Fruit fly (Drosophila melanogaster) whole organism, embryonic: Measurements from ENCODE around the gene SecS.

Source experiments
- Blimp-1 ChIP-seq: fragments of 200-800 bp; sonication (Bioruptor generic); optimal IDR thresholded peaks from 3 replicates; lab custom pipeline; 2018; ENCODE audit warnings: missing biosample characterization, missing genetic modification characterization, mild to moderate bottlenecking, moderate library complexity, missing genetic modification reagents
- CG10267 ChIP-seq: fragments of 200-800 bp; sonication (Bioruptor generic); optimal IDR thresholded peaks from 2 replicates; lab custom pipeline; 2018; ENCODE audit warnings: missing biosample characterization, mild to moderate bottlenecking, missing genetic modification characterization, moderate library complexity
- CG10543 ChIP-seq: fragments of 200-800 bp; sonication (Bioruptor generic); optimal IDR thresholded peaks from 3 replicates; lab custom pipeline; 2017; ENCODE audit warnings: missing biosample characterization, mild to moderate bottlenecking, missing genetic modification characterization, moderate library complexity
- CG12236 ChIP-seq: fragments of 200-800 bp; sonication (Bioruptor generic); optimal IDR thresholded peaks from 2 replicates; lab custom pipeline; 2016; ENCODE audit warnings: missing biosample characterization, missing genetic modification characterization
- CG13624 ChIP-seq: fragments of 200-800 bp; sonication (Bioruptor generic); optimal IDR thresholded peaks from 2 replicates; lab custom pipeline; 2016; ENCODE audit warnings: missing biosample characterization, missing genetic modification characterization
- CG14710 ChIP-seq: fragments of 200-800 bp; sonication (Bioruptor generic); optimal IDR thresholded peaks from 3 replicates; lab custom pipeline; 2019; ENCODE audit warnings: missing biosample characterization, mild to moderate bottlenecking, missing genetic modification characterization, moderate library complexity
- CG18262 ChIP-seq: fragments of 200-800 bp; optimal IDR thresholded peaks from 3 replicates; lab custom pipeline; 2019; ENCODE audit warnings: missing biosample characterization, mild to moderate bottlenecking, missing genetic modification characterization, moderate library complexity
- CG2202 ChIP-seq: fragments of 200-800 bp; sonication (Bioruptor generic); optimal IDR thresholded peaks from 2 replicates; lab custom pipeline; 2018; ENCODE audit warnings: missing biosample characterization, mild to moderate bottlenecking, missing genetic modification characterization
- CG30403 ChIP-seq: fragments of 200-800 bp; sonication (Bioruptor generic); optimal IDR thresholded peaks from 3 replicates; lab custom pipeline; 2016; ENCODE audit warnings: missing biosample characterization, missing genetic modification characterization
- CG3065 ChIP-seq: fragments of 200-800 bp; sonication (Bioruptor generic); optimal IDR thresholded peaks from 2 replicates; lab custom pipeline; 2016; ENCODE audit warnings: missing biosample characterization, missing genetic modification characterization
- CG31388 ChIP-seq: fragments of 200-800 bp; sonication (Bioruptor generic); optimal IDR thresholded peaks from 2 replicates; lab custom pipeline; 2016; ENCODE audit warnings: missing biosample characterization, missing genetic modification characterization
- CG3838 ChIP-seq: fragments of 200-800 bp; sonication (Bioruptor generic); optimal IDR thresholded peaks from 3 replicates; lab custom pipeline; 2016; ENCODE audit warnings: missing biosample characterization, missing genetic modification characterization
- CG4282 ChIP-seq: fragments of 200-800 bp; sonication (Bioruptor generic); optimal IDR thresholded peaks from 2 replicates; lab custom pipeline; 2016; ENCODE audit warnings: missing biosample characterization, missing genetic modification characterization
- CG5245 ChIP-seq: fragments of 200-800 bp; sonication (Bioruptor generic); optimal IDR thresholded peaks from 3 replicates; lab custom pipeline; 2016; ENCODE audit warnings: missing biosample characterization, missing genetic modification characterization
- CG6254 ChIP-seq: fragments of 200-800 bp; sonication (Bioruptor generic); optimal IDR thresholded peaks from 3 replicates; lab custom pipeline; 2017; ENCODE audit warnings: mild to moderate bottlenecking, missing biosample characterization, missing genetic modification reagents, missing genetic modification characterization
- CG6689 ChIP-seq: fragments of 200-800 bp; sonication (Bioruptor generic); IDR thresholded peaks from 2 replicates; pipeline ENCODE4 v1.3.6; 2022; ENCODE audit warnings: missing biosample characterization, missing genetic modification characterization
- CG6813 ChIP-seq: fragments of 200-800 bp; sonication (Bioruptor generic); optimal IDR thresholded peaks from 2 replicates; lab custom pipeline; 2017; ENCODE audit warnings: missing biosample characterization, missing genetic modification characterization, mild to moderate bottlenecking, moderate library complexity, missing genetic modification reagents
- CG8765 ChIP-seq: fragments of 200-800 bp; sonication (Bioruptor generic); IDR thresholded peaks from 2 replicates; pipeline ENCODE4 v1.3.6; 2022; ENCODE audit warnings: missing biosample characterization, missing genetic modification characterization
- CG9797 ChIP-seq: fragments of 200-800 bp; sonication (Bioruptor generic); optimal IDR thresholded peaks from 3 replicates; lab custom pipeline; 2018; ENCODE audit warnings: missing biosample characterization, mild to moderate bottlenecking, missing genetic modification characterization
- Dip3 ChIP-seq: fragments of 200-800 bp; sonication (Bioruptor generic); optimal IDR thresholded peaks from 3 replicates; lab custom pipeline; 2016; ENCODE audit warnings: missing biosample characterization, missing genetic modification characterization
- Doc2 ChIP-seq: fragments of 200-800 bp; sonication (Bioruptor generic); IDR thresholded peaks from 2 replicates; pipeline ENCODE4 v1.3.6; 2022; ENCODE audit warnings: missing biosample characterization, missing genetic modification characterization
- Elba2 ChIP-seq: fragments of 200-800 bp; sonication (Bioruptor generic); optimal IDR thresholded peaks from 3 replicates; lab custom pipeline; 2016; ENCODE audit warnings: missing biosample characterization, missing genetic modification characterization
- HmgZ ChIP-seq: fragments of 200-800 bp; sonication (Bioruptor generic); optimal IDR thresholded peaks from 2 replicates; lab custom pipeline; 2018; ENCODE audit warnings: missing biosample characterization, mild to moderate bottlenecking, missing genetic modification characterization
- Hr3 ChIP-seq: fragments of 200-800 bp; sonication (Bioruptor generic); optimal IDR thresholded peaks from 3 replicates; lab custom pipeline; 2016; ENCODE audit warnings: missing biosample characterization, missing genetic modification characterization
- Hr78 ChIP-seq, 2 experiments: fragments of 200-800 bp in 1 of 2; fragments of >200 bp in 1 of 2; sonication (Bioruptor generic) in 1 of 2; optimal IDR thresholded peaks; 2 replicates each; lab custom pipeline; 2017 to 2019; ENCODE audit warnings: missing biosample characterization in 2 of 2, missing genetic modification characterization in 2 of 2, mild to moderate bottlenecking in 1 of 2, moderate library complexity in 1 of 2
- Lpt ChIP-seq: fragments of >200 bp; optimal IDR thresholded peaks from 2 replicates; lab custom pipeline; 2018; ENCODE audit warnings: missing biosample characterization, missing genetic modification characterization
- Rx ChIP-seq: fragments of 200-800 bp; sonication (Bioruptor generic); IDR thresholded peaks from 2 replicates; pipeline ENCODE4 v1.3.6; 2022; ENCODE audit warnings: missing biosample characterization, missing genetic modification characterization
- TFAM ChIP-seq: fragments of 200-800 bp; sonication (Bioruptor generic); optimal IDR thresholded peaks from 2 replicates; lab custom pipeline; 2017; ENCODE audit warnings: missing biosample characterization, missing genetic modification characterization, inconsistent platforms
- bab2 ChIP-seq: fragments of 200-800 bp; sonication (Bioruptor generic); optimal IDR thresholded peaks from 2 replicates; lab custom pipeline; 2016; ENCODE audit warnings: missing biosample characterization, missing genetic modification characterization
- chif ChIP-seq, 2 experiments: fragments of 200-800 bp; sonication (Bioruptor generic); optimal IDR thresholded peaks; 3 replicates each; lab custom pipeline; 2016; ENCODE audit warnings: missing biosample characterization in 2 of 2, missing genetic modification characterization in 2 of 2
- chinmo ChIP-seq: fragments of 200-800 bp; sonication (Bioruptor generic); IDR thresholded peaks from 4 replicates; pipeline ENCODE4 v1.3.6; 2022; ENCODE audit warnings: missing biosample characterization, missing genetic modification characterization; ENCODE audit not compliant: partially characterized antibody
- crc ChIP-seq: fragments of 200-800 bp; sonication (Bioruptor generic); optimal IDR thresholded peaks from 2 replicates; lab custom pipeline; 2016; ENCODE audit warnings: missing biosample characterization, missing genetic modification characterization
- dati ChIP-seq: fragments of 200-800 bp; sonication (Bioruptor generic); IDR thresholded peaks from 2 replicates; pipeline ENCODE4 v1.3.6; 2022; ENCODE audit warnings: missing biosample characterization, missing genetic modification characterization
- dm ChIP-seq: fragments of 200-800 bp; sonication (Bioruptor generic); optimal IDR thresholded peaks from 3 replicates; lab custom pipeline; 2016; ENCODE audit warnings: missing biosample characterization, missing genetic modification characterization
- eve ChIP-seq, 2 experiments: fragments of >200 bp; optimal IDR thresholded peaks; 2 replicates each; lab custom pipeline; 2017; ENCODE audit warnings: missing biosample characterization in 2 of 2, missing genetic modification characterization in 2 of 2
- exex ChIP-seq: fragments of 200-800 bp; sonication (Bioruptor generic); optimal IDR thresholded peaks from 4 replicates; lab custom pipeline; 2018; ENCODE audit warnings: missing biosample characterization, mild to moderate bottlenecking, missing genetic modification characterization, moderate library complexity
- eyg ChIP-seq: fragments of 200-800 bp; sonication (Bioruptor generic); optimal IDR thresholded peaks from 3 replicates; lab custom pipeline; 2016; ENCODE audit warnings: missing biosample characterization, missing genetic modification characterization
- gcm ChIP-seq: fragments of 200-800 bp; sonication (Bioruptor generic); optimal IDR thresholded peaks from 2 replicates; lab custom pipeline; 2019; ENCODE audit warnings: missing biosample characterization, mild to moderate bottlenecking, missing genetic modification characterization, moderate library complexity
- ham ChIP-seq: fragments of 200-800 bp; sonication (Bioruptor generic); IDR thresholded peaks from 2 replicates; pipeline ENCODE4 v1.3.6; 2022; ENCODE audit warnings: missing biosample characterization, missing genetic modification characterization
- her ChIP-seq: fragments of 200-800 bp; sonication (Bioruptor generic); optimal IDR thresholded peaks from 2 replicates; lab custom pipeline; 2016; ENCODE audit warnings: missing biosample characterization, missing genetic modification characterization
- hkb ChIP-seq, 2 experiments: fragments of 200-800 bp in 1 of 2; fragments of >200 bp in 1 of 2; sonication (Bioruptor generic) in 1 of 2; IDR thresholded peaks in 1 of 2; optimal IDR thresholded peaks in 1 of 2; 2 replicates each; pipeline versions ENCODE4 v1.3.6 to Lab custom; 2017 to 2022; ENCODE audit warnings: missing biosample characterization in 1 of 2, missing genetic modification characterization in 1 of 2
- ind ChIP-seq: fragments of 200-800 bp; sonication (Bioruptor generic); optimal IDR thresholded peaks from 3 replicates; lab custom pipeline; 2016; ENCODE audit warnings: missing biosample characterization, missing genetic modification characterization
- knrl ChIP-seq: fragments of 200-800 bp; sonication (Bioruptor generic); IDR thresholded peaks from 3 replicates; pipeline ENCODE4 v1.3.6; 2022; ENCODE audit warnings: missing biosample characterization, missing genetic modification characterization; ENCODE audit not compliant: partially characterized antibody
- mam ChIP-seq: fragments of 200-800 bp; sonication (Bioruptor generic); optimal IDR thresholded peaks from 3 replicates; lab custom pipeline; 2016; ENCODE audit warnings: missing biosample characterization, missing genetic modification characterization
- nau ChIP-seq: fragments of 200-800 bp; sonication (Bioruptor generic); optimal IDR thresholded peaks from 3 replicates; lab custom pipeline; 2017; ENCODE audit warnings: missing biosample characterization, mild to moderate bottlenecking, missing genetic modification characterization, missing genetic modification reagents
- shn ChIP-seq: fragments of 200-800 bp; sonication (Bioruptor generic); optimal IDR thresholded peaks from 3 replicates; lab custom pipeline; 2016; ENCODE audit warnings: missing biosample characterization, missing genetic modification characterization
- tap ChIP-seq: fragments of 200-800 bp; optimal IDR thresholded peaks from 3 replicates; lab custom pipeline; 2019; ENCODE audit warnings: missing biosample characterization, mild to moderate bottlenecking, missing genetic modification characterization, moderate library complexity
- tin ChIP-seq: fragments of 200-800 bp; sonication (Bioruptor generic); optimal IDR thresholded peaks from 3 replicates; lab custom pipeline; 2016; ENCODE audit warnings: missing biosample characterization, missing genetic modification characterization
- vnd ChIP-seq: fragments of 200-800 bp; sonication (Bioruptor generic); IDR thresholded peaks from 3 replicates; pipeline ENCODE4 v1.3.6; 2022; ENCODE audit warnings: missing biosample characterization, missing genetic modification characterization; ENCODE audit not compliant: partially characterized antibody
- vvl ChIP-seq: fragments of 200-800 bp; sonication (Bioruptor generic); IDR thresholded peaks from 2 replicates; pipeline ENCODE4 v1.3.6; 2022; ENCODE audit warnings: missing biosample characterization, missing genetic modification characterization
- zen ChIP-seq: fragments of 200-800 bp; sonication (Bioruptor generic); optimal IDR thresholded peaks from 3 replicates; lab custom pipeline; 2018; ENCODE audit warnings: missing biosample characterization, mild to moderate bottlenecking, missing genetic modification characterization, moderate library complexity

The SecS gene

DNA sequence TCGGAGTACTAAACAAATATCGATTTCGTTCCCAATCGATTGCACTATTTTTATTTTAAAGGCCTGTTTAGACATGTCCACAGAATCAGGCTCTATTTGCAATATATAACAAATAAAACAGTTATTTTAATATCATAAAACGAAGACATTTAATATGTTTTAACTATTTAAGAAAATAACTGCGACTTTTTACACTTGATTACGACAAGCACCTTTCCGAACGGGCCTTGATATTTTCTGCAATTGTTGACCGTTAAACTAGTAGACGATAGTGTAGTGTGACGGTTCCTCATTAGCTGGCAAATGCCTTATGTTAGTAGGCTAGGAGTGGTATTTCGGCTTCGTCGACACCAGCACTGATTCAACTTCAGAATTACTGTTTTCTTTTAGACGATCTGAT, 32.6 kb upstream of the SecS start, which contains the start of the genes CG2931 and Rheb (continued):
- TF ChIP-seq eyg (GFP tag; lab: Kevin White, UChicago) (no peak), tin (GFP tag; lab: Kevin White, UChicago) (peak; percentile 67), CG6689 (GFP tag; lab: Robert Waterston, UW) (peak; percentile 69), CG31388 (no peak), dati (GFP tag; lab: Robert Waterston, UW) (no peak), ham (GFP tag; lab: Robert Waterston, UW) (no peak), HmgZ (peak; percentile 72), chinmo (GFP tag; lab: Robert Waterston, UW) (no peak), gcm (GFP tag; lab: Kevin White, UChicago) (peak; percentile 46), Hr78 (GFP tag; optimal IDR thresholded peaks at IDR 0.05; lab: Kevin White, UChicago) (no peak), ind (GFP tag; lab: Kevin White, UChicago) (peak; percentile 76), CG2202 (no peak), CG14710 (tag; lab: Kevin White, UChicago) (peak; percentile 87), knrl (GFP tag; lab: Robert Waterston, UW) (peak; percentile 84), Lpt (GFP tag; lab: Kevin White, UChicago) (no peak), bab2 (GFP tag; lab: Kevin White, UChicago) (no peak), hkb (optimal IDR thresholded peaks at IDR 0.05; lab: Kevin White, UChicago) (no peak), hkb (GFP tag; IDR thresholded peaks at IDR 0.05; lab: Robert Waterston, UW) (peak; percentile 68), CG6254 (GFP tag; lab: Kevin White, UChicago) (no peak), mam (GFP tag; lab: Kevin White, UChicago) (peak; percentile 55), dm (GFP tag; lab: Kevin White, UChicago) (peak; percentile 16), Dip3 (GFP tag; lab: Kevin White, UChicago) (peak; percentile 53), CG5245 (GFP tag; lab: Kevin White, UChicago) (peak; percentile 23), zen (tag; lab: Kevin White, UChicago) (peak; percentile 62), CG3065 (GFP tag; lab: Kevin White, UChicago) (no peak), Hr3 (GFP tag; lab: Kevin White, UChicago) (peak; percentile 63), Elba2 (peak; percentile 38), vvl (GFP tag; lab: Robert Waterston, UW) (peak; percentile 74), nau (GFP tag; lab: Kevin White, UChicago) (peak; percentile 6), CG18262 (peak; percentile 57), her (GFP tag; lab: Kevin White, UChicago) (no peak), shn (GFP tag; lab: Kevin White, UChicago) (no peak), Doc2 (GFP tag; lab: Robert Waterston, UW) (no peak), exex (tag; lab: Kevin White, UChicago) (peak; percentile 19), CG8765 (GFP tag; lab: Robert Waterston, UW) (no peak), tap (tag; lab: Kevin White, UChicago) (peak; percentile 48), CG10543 (peak; percentile 49), Rx (peak; percentile 41), Blimp-1 (peak; percentile 60), TFAM (GFP tag; lab: Kevin White, UChicago) (no peak), CG10267 (tag; lab: Kevin White, UChicago) (peak; percentile 80), CG6813 (GFP tag; lab: Kevin White, UChicago) (no peak), CG9797 (GFP tag; lab: Kevin White, UChicago) (peak; percentile 92), vnd (GFP tag; lab: Robert Waterston, UW) (peak; percentile 74), crc (GFP tag; lab: Kevin White, UChicago) (no peak), eve (GFP tag; optimal IDR thresholded peaks at IDR 0.05; lab: Kevin White, UChicago) (no peak), CG12236 (GFP tag; lab: Kevin White, UChicago) (no peak), CG4282 (GFP tag; lab: Kevin White, UChicago) (no peak), CG3838 (GFP tag; lab: Kevin White, UChicago) (no peak), CG30403 (GFP tag; lab: Kevin White, UChicago) (peak; percentile 84), chif (GFP tag; optimal IDR thresholded peaks at IDR 0.05; lab: Kevin White, UChicago) (peak; percentile 11 to 47), CG13624 (GFP tag; lab: Kevin White, UChicago) (peak; percentile 30)
